Worm (Caenorhabditis elegans) whole organism, L4 larva: Measurements from ENCODE around the gene tiar-2.

Experiments
- T26A8.4 ChIP-seq: fragments of 200-800 bp; sonication (Bioruptor generic); IDR thresholded peaks from 2 replicates; pipeline ENCODE4 v1.3.6; 2022; ENCODE audit warnings: missing genetic modification characterization, missing compliant biosample characterization
- Y105C5A.15 ChIP-seq: fragments of 200-800 bp; sonication (Bioruptor generic); IDR thresholded peaks from 2 replicates; pipeline ENCODE4 v1.3.6; 2022; ENCODE audit warnings: missing genetic modification characterization, missing compliant biosample characterization
- Y48G9A.11 ChIP-seq: fragments of 200-800 bp; sonication (Bioruptor generic); IDR thresholded peaks from 2 replicates; pipeline ENCODE4 v1.3.6; 2022; ENCODE audit warnings: missing genetic modification reagents, missing genetic modification characterization, missing compliant biosample characterization
- Y75B8A.6 ChIP-seq: fragments of 200-800 bp; sonication (Bioruptor generic); IDR thresholded peaks from 2 replicates; pipeline ENCODE4 v1.3.6; 2022; ENCODE audit warnings: missing genetic modification reagents, missing genetic modification characterization, missing compliant biosample characterization
- aly-2 ChIP-seq: sonication (generic microtip); optimal IDR thresholded peaks from 2 replicates; lab custom pipeline; 2018; ENCODE audit warnings: missing biosample characterization, missing genetic modification characterization
- ama-1 ChIP-seq: fragments of 150-350 bp; optimal IDR thresholded peaks from 2 replicates; lab custom pipeline; 2014; ENCODE audit warnings: inconsistent platforms, mixed read lengths
- attf-4 ChIP-seq: sonication (generic microtip); optimal IDR thresholded peaks from 3 replicates; lab custom pipeline; 2017; ENCODE audit warnings: missing biosample characterization, missing genetic modification characterization
- ceh-20 ChIP-seq: fragments of 200-800 bp; sonication (Bioruptor generic); IDR thresholded peaks from 2 replicates; pipeline ENCODE4 v1.3.6; 2022; ENCODE audit warnings: missing genetic modification reagents, missing genetic modification characterization, missing compliant biosample characterization
- ceh-28 ChIP-seq: fragments of 150-350 bp; optimal IDR thresholded peaks from 2 replicates; lab custom pipeline; 2014; ENCODE audit warnings: missing biosample characterization, missing genetic modification reagents, missing genetic modification characterization
- ceh-82 ChIP-seq: sonication (generic microtip); optimal IDR thresholded peaks from 2 replicates; lab custom pipeline; 2017; ENCODE audit warnings: missing biosample characterization, missing genetic modification characterization
- ces-1 ChIP-seq: fragments of 150-350 bp; sonication (generic microtip); optimal IDR thresholded peaks from 4 replicates; lab custom pipeline; 2014; ENCODE audit warnings: missing biosample characterization, missing genetic modification reagents, missing genetic modification characterization
- cey-2 ChIP-seq: sonication (generic microtip); optimal IDR thresholded peaks from 3 replicates; lab custom pipeline; 2017; ENCODE audit warnings: missing genetic modification characterization, mild to moderate bottlenecking, missing compliant biosample characterization, antibody characterized with exemption, borderline replicate concordance; ENCODE audit not compliant: insufficient read depth
- ctbp-1 ChIP-seq: fragments of 200-800 bp; sonication (Bioruptor generic); IDR thresholded peaks from 2 replicates; pipeline ENCODE4 v1.3.6; 2022; ENCODE audit warnings: missing genetic modification reagents, missing genetic modification characterization, missing compliant biosample characterization
- dmd-8 ChIP-seq: fragments of 200-800 bp; sonication (Bioruptor generic); IDR thresholded peaks from 2 replicates; pipeline ENCODE4 v1.3.6; 2022; ENCODE audit warnings: missing genetic modification characterization, missing compliant biosample characterization
- dmd-9 ChIP-seq: fragments of 200-800 bp; sonication (Bioruptor generic); IDR thresholded peaks from 2 replicates; pipeline ENCODE4 v1.3.6; 2022; ENCODE audit warnings: missing genetic modification reagents, missing genetic modification characterization, missing compliant biosample characterization
- dpl-1 ChIP-seq: fragments of 150-350 bp; optimal IDR thresholded peaks from 2 replicates; lab custom pipeline; 2014; ENCODE audit warnings: missing biosample characterization, missing genetic modification reagents, missing genetic modification characterization
- dve-1 ChIP-seq: sonication (generic microtip); optimal IDR thresholded peaks from 2 replicates; lab custom pipeline; 2017; ENCODE audit warnings: antibody characterized with exemption, mild to moderate bottlenecking, missing genetic modification characterization, missing compliant biosample characterization; ENCODE audit not compliant: insufficient read depth
- egl-27 ChIP-seq: sonication (generic microtip); optimal IDR thresholded peaks from 3 replicates; lab custom pipeline; 2017; ENCODE audit warnings: missing biosample characterization, missing genetic modification reagents, missing genetic modification characterization
- egl-43 ChIP-seq: fragments of 200-800 bp; sonication (Bioruptor generic); IDR thresholded peaks from 2 replicates; pipeline ENCODE4 v1.3.6; 2022; ENCODE audit warnings: missing genetic modification reagents, missing genetic modification characterization, missing compliant biosample characterization
- gei-8 ChIP-seq: fragments of 200-800 bp; sonication (Bioruptor generic); optimal IDR thresholded peaks from 2 replicates; lab custom pipeline; 2018; ENCODE audit warnings: mild to moderate bottlenecking, missing genetic modification characterization, missing compliant biosample characterization
- hlh-11 ChIP-seq: fragments of 200-800 bp; sonication (Bioruptor generic); optimal IDR thresholded peaks from 2 replicates; lab custom pipeline; 2018; ENCODE audit warnings: mild to moderate bottlenecking, missing genetic modification characterization, missing compliant biosample characterization
- hlh-30 ChIP-seq: sonication (generic microtip); optimal IDR thresholded peaks from 2 replicates; lab custom pipeline; 2017; ENCODE audit warnings: antibody characterized with exemption, mild to moderate bottlenecking, missing genetic modification characterization, missing compliant biosample characterization; ENCODE audit not compliant: insufficient read depth
- lin-1 ChIP-seq: fragments of 200-800 bp; sonication (Bioruptor generic); IDR thresholded peaks from 2 replicates; pipeline ENCODE4 v1.3.6; 2022; ENCODE audit warnings: missing genetic modification reagents, missing genetic modification characterization, missing compliant biosample characterization
- lin-13 ChIP-seq: fragments of 150-350 bp; optimal IDR thresholded peaks from 2 replicates; lab custom pipeline; 2014; ENCODE audit warnings: missing biosample characterization, missing genetic modification reagents, missing genetic modification characterization
- lin-38 ChIP-seq: fragments of 200-800 bp; sonication (Bioruptor generic); IDR thresholded peaks from 2 replicates; pipeline ENCODE4 v1.3.6; 2022; ENCODE audit warnings: missing genetic modification reagents, missing genetic modification characterization, missing compliant biosample characterization
- lin-39 ChIP-seq: fragments of 150-350 bp; optimal IDR thresholded peaks from 2 replicates; lab custom pipeline; 2014; ENCODE audit warnings: missing biosample characterization, missing genetic modification reagents, missing genetic modification characterization
- lir-3 ChIP-seq: sonication (generic microtip); optimal IDR thresholded peaks from 2 replicates; lab custom pipeline; 2016; ENCODE audit warnings: mild to moderate bottlenecking, missing genetic modification characterization, missing compliant biosample characterization
- madf-5 ChIP-seq, 2 experiments: fragments of 200-800 bp; sonication (Bioruptor generic); IDR thresholded peaks; 2 replicates each; pipeline ENCODE4 v1.3.6; 2022; ENCODE audit warnings: missing compliant biosample characterization in 2 of 2, missing genetic modification characterization in 2 of 2
- madf-9 ChIP-seq: fragments of 200-800 bp; sonication (Bioruptor generic); conservative IDR thresholded peaks from 2 replicates; pipeline ENCODE4 v1.3.6; 2022; ENCODE audit warnings: missing genetic modification reagents, missing genetic modification characterization, missing compliant biosample characterization
- mdl-1 ChIP-seq, 2 experiments: fragments of 150-350 bp in 1 of 2; sonication (generic microtip) in 1 of 2; optimal IDR thresholded peaks; 2 replicates each; lab custom pipeline; 2014 to 2017; ENCODE audit warnings: missing biosample characterization in 2 of 2, missing genetic modification characterization in 2 of 2
- mep-1 ChIP-seq: fragments of 150-350 bp; sonication (generic microtip); optimal IDR thresholded peaks from 3 replicates; lab custom pipeline; 2014; ENCODE audit warnings: missing biosample characterization, missing genetic modification characterization
- nhr-10 ChIP-seq: fragments of 150-350 bp; optimal IDR thresholded peaks from 2 replicates; lab custom pipeline; 2014; ENCODE audit warnings: missing biosample characterization, missing genetic modification characterization
- nhr-102 ChIP-seq: sonication (generic microtip); optimal IDR thresholded peaks from 2 replicates; lab custom pipeline; 2016; ENCODE audit warnings: mild to moderate bottlenecking, missing genetic modification characterization, moderate library complexity, missing compliant biosample characterization
- nhr-111 ChIP-seq: fragments of 200-800 bp; sonication (Bioruptor generic); optimal IDR thresholded peaks from 2 replicates; lab custom pipeline; 2018; ENCODE audit warnings: mild to moderate bottlenecking, missing genetic modification characterization, missing compliant biosample characterization
- nhr-25 ChIP-seq: sonication (generic microtip); optimal IDR thresholded peaks from 2 replicates; lab custom pipeline; 2017; ENCODE audit warnings: missing genetic modification characterization, mild to moderate bottlenecking, missing compliant biosample characterization, antibody characterized with exemption, moderate library complexity, borderline replicate concordance; ENCODE audit not compliant: insufficient read depth
- nhr-41 ChIP-seq: fragments of 200-800 bp; sonication (Bioruptor generic); IDR thresholded peaks from 2 replicates; pipeline ENCODE4 v1.3.6; 2022; ENCODE audit warnings: missing genetic modification reagents, missing genetic modification characterization, missing compliant biosample characterization
- nhr-42 ChIP-seq: fragments of 200-800 bp; sonication (Bioruptor generic); IDR thresholded peaks from 2 replicates; pipeline ENCODE4 v1.3.6; 2022; ENCODE audit warnings: missing genetic modification characterization, missing compliant biosample characterization
- nhr-48 ChIP-seq: sonication (generic microtip); optimal IDR thresholded peaks from 2 replicates; lab custom pipeline; 2016; ENCODE audit warnings: mild to moderate bottlenecking, missing genetic modification characterization, missing compliant biosample characterization
- nhr-6 ChIP-seq: fragments of 150-350 bp; optimal IDR thresholded peaks from 2 replicates; lab custom pipeline; 2014; ENCODE audit warnings: missing biosample characterization, missing genetic modification characterization
- pha-4 ChIP-seq, 2 experiments: fragments of 150-350 bp in 1 of 2; fragments of 200-800 bp in 1 of 2; sonication (Bioruptor generic) in 1 of 2; IDR thresholded peaks in 1 of 2; optimal IDR thresholded peaks in 1 of 2; 2 replicates each; pipeline versions ENCODE4 v1.3.6 to Lab custom; 2014 to 2022; ENCODE audit warnings: missing genetic modification characterization in 2 of 2, missing genetic modification reagents in 2 of 2, missing biosample characterization in 1 of 2, missing compliant biosample characterization in 1 of 2
- php-3 ChIP-seq: fragments of 200-800 bp; sonication (Bioruptor generic); IDR thresholded peaks from 2 replicates; pipeline ENCODE4 v1.3.6; 2022; ENCODE audit warnings: missing genetic modification reagents, missing genetic modification characterization, missing compliant biosample characterization
- skn-1 ChIP-seq: fragments of 150-350 bp; optimal IDR thresholded peaks from 2 replicates; lab custom pipeline; 2014; ENCODE audit warnings: missing biosample characterization, missing genetic modification characterization
- snpc-1.2 ChIP-seq: fragments of 200-800 bp; sonication (Bioruptor generic); IDR thresholded peaks from 2 replicates; pipeline ENCODE4 v1.3.6; 2022; ENCODE audit warnings: missing genetic modification reagents, missing genetic modification characterization, missing compliant biosample characterization
- spr-1 ChIP-seq: sonication (generic microtip); optimal IDR thresholded peaks from 2 replicates; lab custom pipeline; 2016; ENCODE audit warnings: mild to moderate bottlenecking, missing genetic modification characterization, missing compliant biosample characterization
- spr-3 ChIP-seq: fragments of 200-800 bp; sonication (Bioruptor generic); optimal IDR thresholded peaks from 2 replicates; lab custom pipeline; 2018; ENCODE audit warnings: mild to moderate bottlenecking, missing genetic modification characterization, missing compliant biosample characterization
- tra-1 ChIP-seq: fragments of 200-800 bp; sonication (Bioruptor generic); IDR thresholded peaks from 2 replicates; pipeline ENCODE4 v1.3.6; 2022; ENCODE audit warnings: missing genetic modification reagents, missing genetic modification characterization, missing compliant biosample characterization
- unc-130 ChIP-seq: sonication (generic microtip); optimal IDR thresholded peaks from 2 replicates; lab custom pipeline; 2016; ENCODE audit warnings: missing genetic modification reagents, missing genetic modification characterization, missing compliant biosample characterization
- zip-11 ChIP-seq: fragments of 200-800 bp; sonication (Bioruptor generic); IDR thresholded peaks from 2 replicates; pipeline ENCODE4 v1.3.6; 2022; ENCODE audit warnings: missing genetic modification characterization, missing compliant biosample characterization
- ztf-11 ChIP-seq: fragments of 150-350 bp; optimal IDR thresholded peaks from 2 replicates; lab custom pipeline; 2014; ENCODE audit warnings: missing biosample characterization, missing genetic modification characterization
- ztf-7 ChIP-seq: fragments of 150-350 bp; optimal IDR thresholded peaks from 2 replicates; lab custom pipeline; 2014; ENCODE audit warnings: missing biosample characterization, missing genetic modification characterization

The tiar-2 gene

DNA sequence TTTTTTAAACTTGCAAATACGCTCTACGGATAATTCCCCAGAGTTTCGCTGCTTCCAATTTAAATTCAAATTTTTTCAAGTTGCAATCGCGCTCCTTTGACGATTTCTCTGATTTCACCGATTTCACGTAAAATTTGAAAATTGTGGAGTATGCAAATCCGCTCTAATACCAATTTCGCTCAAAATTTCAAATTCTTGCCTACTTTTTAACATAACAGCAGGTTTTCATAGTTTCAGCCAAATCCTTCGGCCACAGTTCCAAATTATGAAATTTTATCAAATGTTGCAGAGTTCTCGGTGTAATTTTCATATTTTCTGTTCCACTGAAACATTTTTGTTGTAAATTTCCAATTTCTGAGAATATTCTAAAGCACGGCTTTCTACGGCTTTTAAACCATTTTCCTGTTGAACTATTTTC, 19.4 kb downstream of the tiar-2 start, which contains the start of gene alkb-7:
Gene alkb-7 (minus strand): TSS at position 323 of the 418 bp plus-strand sequence.
- peak; percentile 20 for TF ChIP-seq nhr-10 (tag; lab: Kevin White, UChicago)
- TF ChIP-seq dve-1 = peak; percentile 41
- TF ChIP-seq madf-5 (GFP tag; IDR thresholded peaks at IDR 0.05; lab: Robert Waterston, UW) = no peak
- TF ChIP-seq attf-4 = no peak
- 0 out of 2 replicates have a peak, but pooled peaks have one; percentile 25 for TF ChIP-seq Y105C5A.15 (GFP tag; lab: Robert Waterston, UW)
- TF ChIP-seq ceh-28 = no peak
- peak; percentile 75; the same call in 1 of the 2 replicates for TF ChIP-seq nhr-42 (GFP tag; lab: Robert Waterston, UW)
- TF ChIP-seq spr-1 (tag; lab: Kevin White, UChicago) = peak; percentile 71
- TF ChIP-seq lin-13 (GFP tag; lab: Kevin White, UChicago) = no peak
- TF ChIP-seq skn-1 = no peak
- TF ChIP-seq lin-38 (GFP tag; lab: Robert Waterston, UW) = peak; percentile 76
- no peak for TF ChIP-seq lin-1
- peak; percentile 57 for TF ChIP-seq spr-3
- TF ChIP-seq hlh-30 (tag; lab: Kevin White, UChicago) = no peak
- TF ChIP-seq ceh-82 (tag; lab: Kevin White, UChicago) = no peak
- peak; percentile 53 for TF ChIP-seq nhr-102 (tag; lab: Kevin White, UChicago)
- 0 out of 2 replicates have a peak, but pooled peaks have one; percentile 28 for TF ChIP-seq php-3 (GFP tag; lab: Robert Waterston, UW)
- TF ChIP-seq gei-8 = peak; percentile 47
- TF ChIP-seq nhr-25 (tag; lab: Kevin White, UChicago) = no peak
- no peak for TF ChIP-seq Y75B8A.6 (GFP tag; lab: Robert Waterston, UW)
- TF ChIP-seq dpl-1 (GFP tag; lab: Kevin White, UChicago) = no peak
- no peak for TF ChIP-seq lir-3 (tag; lab: Kevin White, UChicago)
- no peak for TF ChIP-seq dmd-8
- 0 out of 2 replicates have a peak, but pooled peaks have one; percentile 7 for TF ChIP-seq pha-4 (GFP tag; IDR thresholded peaks at IDR 0.05; lab: Robert Waterston, UW)
- no peak for TF ChIP-seq pha-4 (tag; optimal IDR thresholded peaks at IDR 0.05; lab: Kevin White, UChicago)
- TF ChIP-seq tra-1 (GFP tag; lab: Robert Waterston, UW) = no peak
- no peak for TF ChIP-seq ztf-11 (tag; lab: Kevin White, UChicago)
- TF ChIP-seq nhr-6 (tag; lab: Kevin White, UChicago) = no peak
- no peak for TF ChIP-seq aly-2 (tag; lab: Kevin White, UChicago)
- peak; percentile 36 for TF ChIP-seq hlh-11 (tag; lab: Kevin White, UChicago)
- TF ChIP-seq dmd-9 (GFP tag; lab: Robert Waterston, UW) = no peak
- TF ChIP-seq egl-27 (tag; lab: Kevin White, UChicago) = no peak
- TF ChIP-seq ctbp-1 (GFP tag; lab: Robert Waterston, UW) = 0 out of 2 replicates have a peak, but pooled peaks have one; percentile 16
- TF ChIP-seq zip-11 (GFP tag; lab: Robert Waterston, UW) = no peak
- no peak for TF ChIP-seq madf-9 (GFP tag; lab: Robert Waterston, UW)
- TF ChIP-seq nhr-111 (GFP tag; lab: Kevin White, UChicago) = no peak
- peak; percentile 77 for TF ChIP-seq T26A8.4 (GFP tag; lab: Robert Waterston, UW)
- TF ChIP-seq egl-43 (GFP tag; lab: Robert Waterston, UW) = no peak; the same call in 1 of the 2 replicates
- peak; percentile 41; the same call in 1 of the 2 replicates for TF ChIP-seq Y48G9A.11 (GFP tag; lab: Robert Waterston, UW)
- TF ChIP-seq ces-1 = no peak
- no peak for TF ChIP-seq cey-2 (tag; lab: Kevin White, UChicago)
- TF ChIP-seq lin-39 (tag; lab: Kevin White, UChicago) = no peak
- TF ChIP-seq unc-130 (GFP tag; lab: Kevin White, UChicago) = no peak
- no peak for TF ChIP-seq mdl-1 (tag; optimal IDR thresholded peaks at IDR 0.05; lab: Kevin White, UChicago)
- peak; percentile 76 for TF ChIP-seq mep-1
- TF ChIP-seq nhr-48 (tag; lab: Kevin White, UChicago) = peak; percentile 42
- TF ChIP-seq nhr-41 (GFP tag; lab: Robert Waterston, UW) = no peak
- TF ChIP-seq ztf-7 (tag; lab: Kevin White, UChicago) = no peak
- peak; percentile 56; the same call in 1 of the 2 replicates for TF ChIP-seq snpc-1.2
- TF ChIP-seq ama-1 (lab: Kevin White, UChicago) = peak; percentile 59
- TF ChIP-seq ceh-20 (GFP tag; lab: Robert Waterston, UW) = no peak
